Worm (Caenorhabditis elegans) whole organism, L2 larva: Measurements from ENCODE around the gene C36B7.6.

Experiments
- fos-1 ChIP-seq: fragments of 150-350 bp; optimal IDR thresholded peaks from 2 replicates; lab custom pipeline; 2014; ENCODE audit warnings: missing biosample characterization, missing genetic modification characterization
- nhr-237 ChIP-seq: fragments of 150-350 bp; optimal IDR thresholded peaks from 2 replicates; lab custom pipeline; 2014; ENCODE audit warnings: missing biosample characterization, missing genetic modification characterization
- nhr-77 ChIP-seq: fragments of 150-350 bp; optimal IDR thresholded peaks from 2 replicates; lab custom pipeline; 2014; ENCODE audit warnings: missing biosample characterization, missing genetic modification characterization

ce11 chrX:7122655-7123054 lies 22.5 kb upstream of the C36B7.6 start:
- TF ChIP-seq nhr-237 (tag; lab: Kevin White, UChicago) (no peak), nhr-77 (tag; lab: Kevin White, UChicago) (no peak), fos-1 (tag; lab: Kevin White, UChicago) (no peak)
